Worm (Caenorhabditis elegans): Measurements from ENCODE around the gene T13F2.2.

The T13F2.2 gene

DNA sequence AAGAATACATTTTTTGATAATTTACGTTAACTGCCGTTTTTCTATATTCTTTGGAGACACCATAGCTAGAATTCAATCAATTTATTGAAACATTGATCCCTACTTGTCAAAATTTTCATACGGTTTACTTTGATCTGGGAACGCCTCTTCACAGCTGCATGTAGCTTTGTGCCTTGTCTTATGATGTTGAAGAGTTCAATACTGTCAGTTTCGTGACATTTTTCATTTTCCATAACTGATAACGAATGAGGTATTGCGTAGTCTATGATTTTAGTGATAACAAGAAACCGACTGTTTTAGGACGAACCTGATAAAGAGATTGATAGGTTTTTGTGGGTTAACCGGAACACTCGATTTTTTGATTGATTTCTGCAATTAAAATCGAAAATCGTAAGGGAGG is 4.3 kb upstream of the T13F2.2 start:
- TF ChIP-seq pqm-1 (tag; optimal IDR thresholded peaks at IDR 0.05) (peak; percentile 88), elt-2 (tag; optimal IDR thresholded peaks at IDR 0.05) (peak; percentile 95), ceh-90 (tag; optimal IDR thresholded peaks at IDR 0.05) (no peak), elt-3 (tag; optimal IDR thresholded peaks at IDR 0.05) (peak in 1 of 6 experiments; percentile 23), efl-3 (GFP tag; optimal IDR thresholded peaks at IDR 0.05) (no peak), C16A3.4 (tag; optimal IDR thresholded peaks at IDR 0.05) (no peak), lin-35 (GFP tag; optimal IDR thresholded peaks at IDR 0.05) (peak in 1 of 2 experiments; percentile 49), unc-98 (GFP tag; IDR thresholded peaks at IDR 0.05) (no peak), nhr-85 (tag) (peak; percentile 25), pax-3 (tag; optimal IDR thresholded peaks at IDR 0.05) (no peak), mab-9 (GFP tag; IDR thresholded peaks at IDR 0.05) (no peak), nhr-20 (tag; optimal IDR thresholded peaks at IDR 0.05) (peak; percentile 9), vab-15 (tag; optimal IDR thresholded peaks at IDR 0.05) (no peak), lin-14 (GFP tag; optimal IDR thresholded peaks at IDR 0.05) (peak; percentile 33), dpl-1 (GFP tag; optimal IDR thresholded peaks at IDR 0.05) (no peak), sptf-1 (tag; optimal IDR thresholded peaks at IDR 0.05) (no peak), irx-1 (tag; optimal IDR thresholded peaks at IDR 0.05) (no peak), fkh-8 (tag; optimal IDR thresholded peaks at IDR 0.05) (no peak), efl-1 (optimal IDR thresholded peaks at IDR 0.05) (no peak), efl-1 (GFP tag; optimal IDR thresholded peaks at IDR 0.05 in 1 of 2) (no peak), tlp-1 (tag; optimal IDR thresholded peaks at IDR 0.05) (peak; percentile 84), blmp-1 (tag; optimal IDR thresholded peaks at IDR 0.05) (peak; percentile 16), dsc-1 (tag; optimal IDR thresholded peaks at IDR 0.05) (no peak), unc-86 (tag; optimal IDR thresholded peaks at IDR 0.05) (no peak), nhr-71 (tag; optimal IDR thresholded peaks at IDR 0.05) (peak; percentile 19)

DNA sequence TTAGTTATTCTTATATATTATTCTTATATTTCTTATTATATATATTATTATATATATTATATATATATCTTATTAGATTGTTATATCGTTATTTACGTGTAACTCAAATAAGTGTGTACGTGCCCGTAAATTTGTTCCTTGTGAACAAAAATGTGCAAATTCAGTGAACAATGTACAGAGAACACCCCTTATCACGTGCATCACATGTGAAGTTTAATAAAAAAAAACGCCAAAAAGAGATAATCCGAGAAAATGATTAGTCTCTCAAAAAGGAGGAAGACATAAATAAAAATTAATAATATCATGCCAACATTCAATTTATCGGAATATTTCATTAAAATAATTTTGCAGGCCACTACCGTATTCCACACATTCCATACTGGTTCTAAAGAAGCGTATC is 2.5 kb upstream of the T13F2.2 start:
- 0 out of 2 replicates have a peak, but pooled peaks have one; percentile 9 for TF ChIP-seq nhr-19 (GFP tag; conservative IDR thresholded peaks at IDR 0.05)
- TF ChIP-seq nhr-84 (tag; optimal IDR thresholded peaks at IDR 0.05): no peak
- TF ChIP-seq fkh-8 (tag; optimal IDR thresholded peaks at IDR 0.05): no peak
- TF ChIP-seq elt-2 (tag; optimal IDR thresholded peaks at IDR 0.05): peak; percentile 40
- peak; percentile 42 for TF ChIP-seq dsc-1 (tag; optimal IDR thresholded peaks at IDR 0.05)

DNA sequence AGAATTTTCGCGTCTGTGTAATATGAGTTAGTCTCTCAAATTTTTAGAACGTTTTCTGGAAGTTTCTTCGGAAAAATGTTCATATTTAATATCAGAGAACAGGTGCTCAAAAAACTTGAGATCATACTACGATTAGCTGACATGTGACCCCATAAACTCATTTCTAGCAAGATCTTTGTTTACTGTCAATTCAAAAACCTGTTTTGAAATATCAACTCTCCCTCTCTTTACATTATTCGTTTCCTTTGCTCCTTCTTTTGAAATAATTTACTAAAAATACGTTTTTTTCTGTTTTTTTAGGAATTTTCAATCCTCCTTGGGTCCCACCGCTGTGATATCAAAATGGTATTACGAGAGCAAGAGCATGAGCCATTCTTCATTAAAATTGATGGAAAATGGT is 2.0 kb upstream of the T13F2.2 start, which contains the start of gene fat-4:
fat-4 (plus strand) TSS at position 301 of the 400 bp plus-strand sequence.
- TF ChIP-seq unc-30 (tag; optimal IDR thresholded peaks at IDR 0.05) (no peak), dsc-1 (tag; optimal IDR thresholded peaks at IDR 0.05) (no peak), skn-1 (tag; optimal IDR thresholded peaks at IDR 0.05) (no peak), zip-4 (GFP tag; optimal IDR thresholded peaks at IDR 0.05) (no peak), efl-3 (GFP tag; optimal IDR thresholded peaks at IDR 0.05) (no peak), ces-1 (GFP tag; optimal IDR thresholded peaks at IDR 0.05) (no peak), isw-1 (GFP tag; IDR thresholded peaks at IDR 0.05) (no peak), mef-2 (tag; optimal IDR thresholded peaks at IDR 0.05) (no peak), nhr-71 (tag; optimal IDR thresholded peaks at IDR 0.05) (no peak), swsn-7 (tag; optimal IDR thresholded peaks at IDR 0.05) (no peak), efl-1 (optimal IDR thresholded peaks at IDR 0.05) (no peak), efl-1 (GFP tag; optimal IDR thresholded peaks at IDR 0.05 in 1 of 2) (no peak), jun-1 (tag; optimal IDR thresholded peaks at IDR 0.05) (no peak), F16B12.6 (tag; optimal IDR thresholded peaks at IDR 0.05) (no peak), mdl-1 (tag; optimal IDR thresholded peaks at IDR 0.05) (no peak), ets-5 (GFP tag; IDR thresholded peaks at IDR 0.05) (no peak), lsy-2 (tag; optimal IDR thresholded peaks at IDR 0.05) (no peak), snu-23 (GFP tag; optimal IDR thresholded peaks at IDR 0.05) (no peak), nhr-47 (tag; optimal IDR thresholded peaks at IDR 0.05) (no peak)

All from whole organism, L1 larva.